Fruit fly (Drosophila melanogaster) whole organism, embryonic: Measurements from ENCODE around the gene ppk11.

Experiments
- ATbp ChIP-seq: fragments of 200-800 bp; sonication (Bioruptor generic); optimal IDR thresholded peaks from 2 replicates; lab custom pipeline; 2017; ENCODE audit warnings: missing biosample characterization, mild to moderate bottlenecking, missing genetic modification characterization, missing genetic modification reagents
- Ada2b ChIP-seq: fragments of 200-800 bp; sonication (Bioruptor generic); IDR thresholded peaks from 2 replicates; pipeline ENCODE4 v1.3.6; 2022; ENCODE audit warnings: missing biosample characterization, missing genetic modification characterization
- Atf6 ChIP-seq: fragments of 200-800 bp; sonication (Bioruptor generic); IDR thresholded peaks from 2 replicates; pipeline ENCODE4 v1.3.6; 2022; ENCODE audit warnings: missing biosample characterization, missing genetic modification characterization
- BtbVII ChIP-seq: fragments of 200-800 bp; sonication (Bioruptor generic); optimal IDR thresholded peaks from 3 replicates; lab custom pipeline; 2017; ENCODE audit warnings: missing biosample characterization, mild to moderate bottlenecking, missing genetic modification characterization
- CG10267 ChIP-seq: fragments of 200-800 bp; sonication (Bioruptor generic); optimal IDR thresholded peaks from 2 replicates; lab custom pipeline; 2018; ENCODE audit warnings: missing biosample characterization, mild to moderate bottlenecking, missing genetic modification characterization, moderate library complexity
- CG10431 ChIP-seq: fragments of 200-800 bp; sonication (Bioruptor generic); optimal IDR thresholded peaks from 3 replicates; lab custom pipeline; 2018; ENCODE audit warnings: missing biosample characterization, mild to moderate bottlenecking, missing genetic modification characterization
- CG10462 ChIP-seq: fragments of 200-800 bp; sonication (Bioruptor generic); optimal IDR thresholded peaks from 2 replicates; lab custom pipeline; 2016; ENCODE audit warnings: missing biosample characterization, missing genetic modification characterization
- CG11504 ChIP-seq: fragments of 200-800 bp; sonication (Bioruptor generic); optimal IDR thresholded peaks from 3 replicates; lab custom pipeline; 2019; ENCODE audit warnings: missing biosample characterization, mild to moderate bottlenecking, missing genetic modification characterization, moderate library complexity
- CG11560 ChIP-seq: fragments of 200-800 bp; sonication (Bioruptor generic); IDR thresholded peaks from 3 replicates; pipeline ENCODE4 v1.3.6; 2022; ENCODE audit warnings: missing biosample characterization, missing genetic modification characterization
- CG12769 ChIP-seq: fragments of 200-800 bp; sonication (Bioruptor generic); optimal IDR thresholded peaks from 2 replicates; lab custom pipeline; 2019; ENCODE audit warnings: missing biosample characterization, mild to moderate bottlenecking, missing genetic modification characterization, moderate library complexity
- CG14860 ChIP-seq: fragments of 200-800 bp; sonication (Bioruptor generic); IDR thresholded peaks from 3 replicates; pipeline ENCODE4 v1.3.6; 2022; ENCODE audit warnings: missing biosample characterization, missing genetic modification characterization; ENCODE audit not compliant: partially characterized antibody
- CG1602 ChIP-seq: fragments of 200-800 bp; sonication (Bioruptor generic); optimal IDR thresholded peaks from 3 replicates; lab custom pipeline; 2016; ENCODE audit warnings: missing biosample characterization, missing genetic modification characterization
- CG17359 ChIP-seq: fragments of 200-800 bp; sonication (Bioruptor generic); optimal IDR thresholded peaks from 3 replicates; lab custom pipeline; 2018; ENCODE audit warnings: missing biosample characterization, mild to moderate bottlenecking, missing genetic modification characterization, moderate library complexity
- CG17568 ChIP-seq: fragments of 200-800 bp; sonication (Bioruptor generic); optimal IDR thresholded peaks from 2 replicates; lab custom pipeline; 2018; ENCODE audit warnings: missing biosample characterization, mild to moderate bottlenecking, missing genetic modification characterization, moderate library complexity
- CG18476 ChIP-seq: fragments of 200-800 bp; sonication (Bioruptor generic); optimal IDR thresholded peaks from 2 replicates; lab custom pipeline; 2016; ENCODE audit warnings: missing biosample characterization, mild to moderate bottlenecking, missing genetic modification characterization
- CG18619 ChIP-seq: fragments of 200-800 bp; sonication (Bioruptor generic); optimal IDR thresholded peaks from 3 replicates; lab custom pipeline; 2017; ENCODE audit warnings: missing biosample characterization, mild to moderate bottlenecking, missing genetic modification characterization
- CG31224 ChIP-seq: fragments of 200-800 bp; sonication (Bioruptor generic); IDR thresholded peaks from 2 replicates; pipeline ENCODE4 v1.3.6; 2022; ENCODE audit warnings: missing biosample characterization, missing genetic modification characterization
- CG32767 ChIP-seq: fragments of 200-800 bp; sonication (Bioruptor generic); IDR thresholded peaks from 2 replicates; pipeline ENCODE4 v1.3.6; 2022; ENCODE audit warnings: missing biosample characterization, missing genetic modification characterization
- CG42726 ChIP-seq: fragments of 200-800 bp; sonication (Bioruptor generic); IDR thresholded peaks from 2 replicates; pipeline ENCODE4 v1.3.6; 2022; ENCODE audit warnings: missing biosample characterization, missing genetic modification characterization; ENCODE audit not compliant: partially characterized antibody
- CG8089 ChIP-seq: fragments of 200-800 bp; sonication (Bioruptor generic); optimal IDR thresholded peaks from 3 replicates; lab custom pipeline; 2016; ENCODE audit warnings: missing biosample characterization, missing genetic modification characterization
- CG9876 ChIP-seq: fragments of 200-800 bp; sonication (Bioruptor generic); optimal IDR thresholded peaks from 2 replicates; lab custom pipeline; 2016; ENCODE audit warnings: missing biosample characterization, missing genetic modification characterization
- CHES-1-like ChIP-seq: fragments of 200-800 bp; sonication (Bioruptor generic); optimal IDR thresholded peaks from 2 replicates; lab custom pipeline; 2016; ENCODE audit warnings: missing biosample characterization, missing genetic modification characterization
- Camta ChIP-seq: fragments of 200-800 bp; sonication (Bioruptor generic); optimal IDR thresholded peaks from 2 replicates; lab custom pipeline; 2016; ENCODE audit warnings: missing biosample characterization, missing genetic modification characterization
- Deaf1 ChIP-seq: fragments of 200-800 bp; optimal IDR thresholded peaks from 3 replicates; lab custom pipeline; 2019; ENCODE audit warnings: missing biosample characterization, mild to moderate bottlenecking, missing genetic modification characterization, moderate library complexity
- GATAe ChIP-seq: fragments of 200-800 bp; sonication (Bioruptor generic); conservative IDR thresholded peaks from 2 replicates; pipeline ENCODE4 v1.3.6; 2022; ENCODE audit warnings: missing biosample characterization, missing genetic modification characterization
- Jarid2 ChIP-seq: fragments of 200-800 bp; sonication (Bioruptor generic); optimal IDR thresholded peaks from 3 replicates; lab custom pipeline; 2017; ENCODE audit warnings: mild to moderate bottlenecking, missing biosample characterization, missing genetic modification reagents, missing genetic modification characterization
- Mes4 ChIP-seq: fragments of 200-800 bp; sonication (Bioruptor generic); optimal IDR thresholded peaks from 2 replicates; lab custom pipeline; 2016; ENCODE audit warnings: missing biosample characterization, missing genetic modification characterization
- Myb ChIP-seq: fragments of 200-800 bp; sonication (Bioruptor generic); optimal IDR thresholded peaks from 2 replicates; lab custom pipeline; 2016; ENCODE audit warnings: missing biosample characterization, missing genetic modification characterization
- Ptx1 ChIP-seq: fragments of 200-800 bp; sonication (Bioruptor generic); IDR thresholded peaks from 2 replicates; pipeline ENCODE4 v1.3.6; 2022; ENCODE audit warnings: missing biosample characterization, missing genetic modification characterization
- Rx ChIP-seq: fragments of 200-800 bp; sonication (Bioruptor generic); IDR thresholded peaks from 2 replicates; pipeline ENCODE4 v1.3.6; 2022; ENCODE audit warnings: missing biosample characterization, missing genetic modification characterization
- Sin3A ChIP-seq: fragments of >200 bp; optimal IDR thresholded peaks from 2 replicates; lab custom pipeline; 2018
- Sox100B ChIP-seq: fragments of 200-800 bp; sonication (Bioruptor generic); optimal IDR thresholded peaks from 3 replicates; lab custom pipeline; 2018; ENCODE audit warnings: missing biosample characterization, mild to moderate bottlenecking, missing genetic modification characterization
- ac ChIP-seq: fragments of 200-800 bp; sonication (Bioruptor generic); optimal IDR thresholded peaks from 3 replicates; lab custom pipeline; 2017; ENCODE audit warnings: missing biosample characterization, mild to moderate bottlenecking, missing genetic modification characterization
- caup ChIP-seq: fragments of 200-800 bp; sonication (Bioruptor generic); optimal IDR thresholded peaks from 3 replicates; lab custom pipeline; 2017; ENCODE audit warnings: missing biosample characterization, mild to moderate bottlenecking, missing genetic modification characterization, moderate library complexity; ENCODE audit not compliant: severe bottlenecking
- chinmo ChIP-seq: fragments of 200-800 bp; sonication (Bioruptor generic); IDR thresholded peaks from 4 replicates; pipeline ENCODE4 v1.3.6; 2022; ENCODE audit warnings: missing biosample characterization, missing genetic modification characterization; ENCODE audit not compliant: partially characterized antibody
- cwo ChIP-seq: fragments of 200-800 bp; sonication (Bioruptor generic); optimal IDR thresholded peaks from 3 replicates; lab custom pipeline; 2017; ENCODE audit warnings: missing biosample characterization, missing genetic modification characterization, mild to moderate bottlenecking, moderate library complexity, missing genetic modification reagents
- dati ChIP-seq: fragments of 200-800 bp; sonication (Bioruptor generic); IDR thresholded peaks from 2 replicates; pipeline ENCODE4 v1.3.6; 2022; ENCODE audit warnings: missing biosample characterization, missing genetic modification characterization
- en ChIP-seq: fragments of 200-800 bp; sonication (Bioruptor generic); optimal IDR thresholded peaks from 2 replicates; lab custom pipeline; 2016; ENCODE audit warnings: missing biosample characterization, missing genetic modification characterization
- fd3F ChIP-seq: fragments of 200-800 bp; sonication (Bioruptor generic); optimal IDR thresholded peaks from 2 replicates; lab custom pipeline; 2018; ENCODE audit warnings: missing biosample characterization, mild to moderate bottlenecking, missing genetic modification characterization, moderate library complexity
- gsb ChIP-seq: fragments of 200-800 bp; sonication (Bioruptor generic); IDR thresholded peaks from 2 replicates; pipeline ENCODE4 v1.3.6; 2022; ENCODE audit warnings: missing biosample characterization, missing genetic modification characterization
- kay ChIP-seq: fragments of 200-800 bp; sonication (Bioruptor generic); optimal IDR thresholded peaks from 2 replicates; lab custom pipeline; 2016; ENCODE audit warnings: missing biosample characterization, missing genetic modification characterization
- pb ChIP-seq: fragments of 200-800 bp; sonication (Bioruptor generic); optimal IDR thresholded peaks from 3 replicates; lab custom pipeline; 2016; ENCODE audit warnings: missing biosample characterization, missing genetic modification characterization
- pho ChIP-seq: fragments of 200-800 bp; sonication (Bioruptor generic); optimal IDR thresholded peaks from 2 replicates; lab custom pipeline; 2016; ENCODE audit warnings: missing biosample characterization, missing genetic modification characterization
- phol ChIP-seq: fragments of 200-800 bp; sonication (Bioruptor generic); optimal IDR thresholded peaks from 3 replicates; lab custom pipeline; 2018; ENCODE audit warnings: missing biosample characterization, mild to moderate bottlenecking, missing genetic modification characterization, moderate library complexity
- rib ChIP-seq: fragments of 200-800 bp; sonication (Bioruptor generic); IDR thresholded peaks from 2 replicates; pipeline ENCODE4 v1.3.6; 2022; ENCODE audit warnings: missing biosample characterization, missing genetic modification characterization
- scrt ChIP-seq: fragments of 200-800 bp; sonication (Bioruptor generic); optimal IDR thresholded peaks from 2 replicates; lab custom pipeline; 2018; ENCODE audit warnings: missing biosample characterization, mild to moderate bottlenecking, missing genetic modification characterization, moderate library complexity
- stwl ChIP-seq: fragments of 200-800 bp; sonication (Bioruptor generic); optimal IDR thresholded peaks from 3 replicates; lab custom pipeline; 2018; ENCODE audit warnings: missing biosample characterization, mild to moderate bottlenecking, missing genetic modification characterization, moderate library complexity
- toy ChIP-seq: fragments of 200-800 bp; sonication (Bioruptor generic); IDR thresholded peaks from 2 replicates; pipeline ENCODE4 v1.3.6; 2022; ENCODE audit warnings: missing biosample characterization, missing genetic modification characterization
- unc-4 ChIP-seq: fragments of 200-800 bp; sonication (Bioruptor generic); IDR thresholded peaks from 2 replicates; pipeline ENCODE4 v1.3.6; 2022; ENCODE audit warnings: missing biosample characterization, missing genetic modification characterization; ENCODE audit not compliant: partially characterized antibody
- unpg ChIP-seq: fragments of 200-800 bp; sonication (Bioruptor generic); optimal IDR thresholded peaks from 3 replicates; lab custom pipeline; 2018; ENCODE audit warnings: missing biosample characterization, mild to moderate bottlenecking, missing genetic modification characterization, moderate library complexity

The ppk11 gene

DNA sequence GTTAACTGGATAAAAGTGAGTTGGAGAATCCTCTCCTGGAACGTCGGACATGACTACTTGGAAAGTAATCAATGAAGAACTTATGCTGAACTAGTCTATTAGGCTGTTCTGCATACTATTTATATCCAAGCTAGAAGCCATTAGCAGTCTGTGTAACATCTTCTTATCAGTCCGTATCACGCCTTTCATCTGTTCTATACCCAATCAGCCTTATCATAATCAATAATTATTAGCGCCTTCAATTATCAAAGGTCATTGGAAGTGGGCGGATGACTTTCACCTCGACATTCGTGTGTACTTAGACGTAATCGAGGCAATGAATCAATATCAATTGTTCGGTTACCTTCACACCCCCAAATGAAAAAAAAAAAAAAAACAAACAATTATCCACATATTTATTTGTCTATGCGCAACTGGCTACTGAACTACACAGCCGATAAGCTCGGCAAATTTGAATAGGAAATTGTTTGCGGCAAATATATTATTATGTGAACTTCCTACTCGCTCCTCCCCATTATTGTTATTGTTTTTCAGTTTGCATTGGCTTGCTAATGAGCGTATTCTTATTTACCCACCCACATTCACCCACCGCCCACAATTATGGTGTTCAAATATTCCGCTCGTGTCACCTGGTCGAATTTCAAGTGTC lies at the start of gene ppk11, which contains the start of gene ppk16 (continued):
- TF ChIP-seq BtbVII (GFP tag; lab: Kevin White, UChicago) (peak; percentile 15), en (GFP tag; lab: Kevin White, UChicago) (no peak), ATbp (GFP tag; lab: Kevin White, UChicago) (peak; percentile 9), dati (GFP tag; lab: Robert Waterston, UW) (no peak), GATAe (no peak), Rx (GFP tag; lab: Robert Waterston, UW) (no peak), CG8089 (GFP tag; lab: Kevin White, UChicago) (no peak), Sox100B (GFP tag; lab: Kevin White, UChicago) (peak; percentile 19), CG11504 (tag; lab: Kevin White, UChicago) (no peak), CG18476 (GFP tag; lab: Kevin White, UChicago) (no peak), CG42726 (no peak), stwl (no peak), unpg (GFP tag; lab: Kevin White, UChicago) (peak; percentile 31), Myb (GFP tag; lab: Kevin White, UChicago) (no peak), pho (peak; percentile 32), CG10462 (no peak), Camta (GFP tag; lab: Kevin White, UChicago) (peak; percentile 23), scrt (GFP tag; lab: Kevin White, UChicago) (no peak), Atf6 (GFP tag; lab: Robert Waterston, UW) (no peak; the same call in 1 of the 2 replicates), CG11560 (tag; lab: Robert Waterston, UW) (no peak), CG17568 (GFP tag; lab: Kevin White, UChicago) (no peak), cwo (GFP tag; lab: Kevin White, UChicago) (no peak), rib (GFP tag; lab: Robert Waterston, UW) (no peak), Deaf1 (no peak), pb (GFP tag; lab: Kevin White, UChicago) (no peak), phol (no peak), toy (GFP tag; lab: Robert Waterston, UW) (no peak; the same call in 1 of the 2 replicates), CG32767 (GFP tag; lab: Robert Waterston, UW) (no peak), Ada2b (GFP tag; lab: Robert Waterston, UW) (no peak), kay (GFP tag; lab: Kevin White, UChicago) (no peak), chinmo (GFP tag; lab: Robert Waterston, UW) (no peak), ac (GFP tag; lab: Kevin White, UChicago) (no peak), Ptx1 (GFP tag; lab: Robert Waterston, UW) (no peak), CG18619 (no peak), CG10431 (GFP tag; lab: Kevin White, UChicago) (no peak), Jarid2 (GFP tag; lab: Kevin White, UChicago) (no peak), CG9876 (GFP tag; lab: Kevin White, UChicago) (no peak), CG14860 (GFP tag; lab: Robert Waterston, UW) (no peak), CHES-1-like (GFP tag; lab: Kevin White, UChicago) (peak; percentile 26), gsb (GFP tag; lab: Robert Waterston, UW) (no peak), unc-4 (GFP tag; lab: Robert Waterston, UW) (no peak), Sin3A (no peak), caup (GFP tag; lab: Kevin White, UChicago) (peak; percentile 35), fd3F (GFP tag; lab: Kevin White, UChicago) (peak; percentile 7), CG12769 (no peak), CG17359 (no peak), CG1602 (GFP tag; lab: Kevin White, UChicago) (no peak), CG31224 (GFP tag; lab: Robert Waterston, UW) (0 out of 2 replicates have a peak, but pooled peaks have one; percentile 5), Mes4 (GFP tag; lab: Kevin White, UChicago) (no peak), CG10267 (tag; lab: Kevin White, UChicago) (no peak)
